Fruit fly (Drosophila melanogaster): ENCODE measurements around the gene CG7720.

CG7720 gene

DNA sequence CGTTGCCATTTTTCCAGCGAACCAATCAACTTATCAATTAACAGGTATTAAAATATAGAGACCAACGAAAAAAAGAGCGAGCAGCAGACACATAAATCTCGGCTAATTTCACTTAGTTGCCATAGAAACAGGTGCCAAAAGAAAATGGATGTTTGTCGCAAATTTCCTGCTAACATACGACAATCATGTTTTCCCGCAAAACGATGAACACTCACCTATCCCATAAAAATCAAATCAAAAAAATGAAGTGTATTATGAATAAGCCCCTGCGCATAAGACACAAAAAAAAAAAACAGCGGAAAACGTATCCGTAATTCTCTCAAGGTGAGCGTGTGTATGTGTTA, 53.2 kb downstream of the CG7720 start:
- TF ChIP-seq tj (GFP tag; optimal IDR thresholded peaks at IDR 0.05) (no peak), pad (GFP tag; optimal IDR thresholded peaks at IDR 0.05) (no peak), CG5204 (GFP tag; optimal IDR thresholded peaks at IDR 0.05) (no peak), CG14711 (tag; optimal IDR thresholded peaks at IDR 0.05) (no peak), CG11617 (GFP tag; optimal IDR thresholded peaks at IDR 0.05) (no peak), CG33017 (tag; optimal IDR thresholded peaks at IDR 0.05) (no peak), kay (GFP tag; ENCODE audit: borderline replicate concordance) (no peak), CG1620 (GFP tag; optimal IDR thresholded peaks at IDR 0.05) (no peak), Crg-1 (GFP tag; optimal IDR thresholded peaks at IDR 0.05) (no peak), cnc (optimal IDR thresholded peaks at IDR 0.05) (no peak), CG7045 (GFP tag; optimal IDR thresholded peaks at IDR 0.05) (no peak), Mnt (GFP tag; optimal IDR thresholded peaks at IDR 0.05) (no peak), toe (GFP tag; optimal IDR thresholded peaks at IDR 0.05) (no peak), cic (GFP tag; optimal IDR thresholded peaks at IDR 0.05) (no peak), ovo (GFP tag; optimal IDR thresholded peaks at IDR 0.05) (no peak), CG12768 (GFP tag; optimal IDR thresholded peaks at IDR 0.05) (no peak), CG7101 (tag; optimal IDR thresholded peaks at IDR 0.05) (no peak), bab1 (GFP tag; optimal IDR thresholded peaks at IDR 0.05) (no peak), Hr96 (GFP tag; optimal IDR thresholded peaks at IDR 0.05) (no peak), Clk (GFP tag; optimal IDR thresholded peaks at IDR 0.05) (no peak)

- TF ChIP-seq CG7045 (GFP tag; optimal IDR thresholded peaks at IDR 0.05) (peak; percentile 45), CG7101 (tag; optimal IDR thresholded peaks at IDR 0.05) (peak; percentile 84), CG1620 (GFP tag; optimal IDR thresholded peaks at IDR 0.05) (no peak), cnc (optimal IDR thresholded peaks at IDR 0.05) (no peak), CG12768 (GFP tag; optimal IDR thresholded peaks at IDR 0.05) (peak; percentile 68), bab1 (GFP tag; optimal IDR thresholded peaks at IDR 0.05) (peak; percentile 91), CG11617 (GFP tag; optimal IDR thresholded peaks at IDR 0.05) (peak; percentile 18), CG14711 (tag; optimal IDR thresholded peaks at IDR 0.05) (peak; percentile 86), pad (GFP tag; optimal IDR thresholded peaks at IDR 0.05) (peak; percentile 71), CG33017 (tag; optimal IDR thresholded peaks at IDR 0.05) (peak; percentile 36)
These were observed 53.7 kb downstream of the CG7720 start for dm6 chr3R:18741027-18741843.

dm6 chr3R:18739978-18740954, 54.7 kb downstream of the CG7720 start:
- TF ChIP-seq Hr96 (GFP tag; optimal IDR thresholded peaks at IDR 0.05) (peak; percentile 27), CG14711 (tag; optimal IDR thresholded peaks at IDR 0.05) (no peak), cnc (optimal IDR thresholded peaks at IDR 0.05) (no peak), cic (GFP tag; optimal IDR thresholded peaks at IDR 0.05) (no peak), CG7045 (GFP tag; optimal IDR thresholded peaks at IDR 0.05) (no peak), Mnt (GFP tag; optimal IDR thresholded peaks at IDR 0.05) (peak; percentile 27), CG33017 (tag; optimal IDR thresholded peaks at IDR 0.05) (peak; percentile 32), pad (GFP tag; optimal IDR thresholded peaks at IDR 0.05) (peak; percentile 90), toe (GFP tag; optimal IDR thresholded peaks at IDR 0.05) (no peak), CG1620 (GFP tag; optimal IDR thresholded peaks at IDR 0.05) (no peak), tj (GFP tag; optimal IDR thresholded peaks at IDR 0.05) (peak; percentile 21), Crg-1 (GFP tag; optimal IDR thresholded peaks at IDR 0.05) (no peak), bab1 (GFP tag; optimal IDR thresholded peaks at IDR 0.05) (no peak), kay (GFP tag; ENCODE audit: borderline replicate concordance) (peak; percentile 68), CG7101 (tag; optimal IDR thresholded peaks at IDR 0.05) (no peak), CG11617 (GFP tag; optimal IDR thresholded peaks at IDR 0.05) (no peak), CG12768 (GFP tag; optimal IDR thresholded peaks at IDR 0.05) (peak; percentile 4), CG5204 (GFP tag; optimal IDR thresholded peaks at IDR 0.05) (peak; percentile 5), Clk (GFP tag; optimal IDR thresholded peaks at IDR 0.05) (no peak), ovo (GFP tag; optimal IDR thresholded peaks at IDR 0.05) (no peak)

DNA sequence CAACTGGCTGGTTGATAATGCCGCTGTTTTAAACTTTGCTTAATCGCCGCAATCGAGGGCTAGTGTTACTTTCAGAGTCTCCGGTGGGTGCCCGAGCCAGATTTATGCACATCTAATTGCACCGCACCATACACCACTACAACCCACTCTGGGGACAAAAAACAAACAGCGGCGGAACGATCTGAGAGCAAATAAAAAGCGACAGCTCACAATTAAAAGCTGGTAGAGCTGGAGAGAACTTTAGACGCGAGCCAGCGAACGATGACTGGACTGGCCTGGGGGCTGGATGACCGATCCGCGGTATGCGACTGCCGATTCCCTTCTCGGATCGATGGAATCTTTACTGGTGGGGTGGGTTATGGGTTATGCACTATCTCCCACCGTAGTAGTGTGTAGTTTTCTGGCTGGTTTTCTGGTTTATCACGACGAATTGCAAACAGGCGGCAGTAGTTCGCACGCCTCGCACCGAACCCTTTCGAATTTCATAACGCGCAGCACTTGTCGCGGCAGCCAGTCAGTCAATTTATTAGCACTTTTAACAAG, 55.5 kb downstream of the CG7720 start:
- peak; percentile 85 for TF ChIP-seq CG12768 (GFP tag; optimal IDR thresholded peaks at IDR 0.05)
- peak; percentile 90 for TF ChIP-seq kay (GFP tag; ENCODE audit: borderline replicate concordance)
- no peak for TF ChIP-seq Clk (GFP tag; optimal IDR thresholded peaks at IDR 0.05)
- no peak for TF ChIP-seq Crg-1 (GFP tag; optimal IDR thresholded peaks at IDR 0.05)
- no peak for TF ChIP-seq tj (GFP tag; optimal IDR thresholded peaks at IDR 0.05)
- TF ChIP-seq cic (GFP tag; optimal IDR thresholded peaks at IDR 0.05), result peak; percentile 62
- no peak for TF ChIP-seq CG33017 (tag; optimal IDR thresholded peaks at IDR 0.05)

DNA sequence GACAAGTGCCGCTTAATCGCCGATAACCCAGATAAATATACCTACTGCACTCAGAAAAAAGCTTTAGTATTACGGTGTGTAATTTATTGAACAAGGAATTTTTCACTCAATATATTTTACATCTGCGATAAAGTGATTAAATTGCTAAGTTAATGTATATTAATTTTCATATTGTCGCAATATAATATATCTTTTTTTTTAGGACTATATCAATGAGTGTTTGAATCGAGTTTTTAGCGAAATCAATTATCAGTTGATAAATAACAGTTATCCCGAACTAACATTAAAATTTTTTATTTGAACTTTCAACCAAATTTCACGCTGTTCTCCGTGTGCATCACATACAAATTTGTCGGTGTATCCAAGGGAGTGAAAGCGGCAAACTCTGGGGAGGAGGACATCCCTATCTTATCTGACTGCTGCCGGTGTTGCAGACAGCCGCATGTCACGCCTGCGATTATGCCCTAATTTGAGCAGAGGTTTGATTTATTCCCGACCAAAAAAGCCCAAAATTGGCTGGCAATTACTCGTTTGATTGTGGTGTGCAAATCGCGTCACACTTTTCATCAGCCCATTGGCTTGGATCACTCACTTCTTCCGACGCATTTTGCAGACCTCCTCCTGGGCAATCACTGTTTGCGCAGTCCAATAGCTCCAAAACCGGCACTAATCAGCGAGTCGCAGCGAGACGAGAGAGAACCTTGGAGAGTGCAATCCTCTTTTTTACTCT, 56.1 kb downstream of the CG7720 start:
- TF ChIP-seq Mnt (GFP tag; optimal IDR thresholded peaks at IDR 0.05) (no peak), kay (GFP tag; ENCODE audit: borderline replicate concordance) (no peak), Clk (GFP tag; optimal IDR thresholded peaks at IDR 0.05) (no peak), Crg-1 (GFP tag; optimal IDR thresholded peaks at IDR 0.05) (no peak), CG11617 (GFP tag; optimal IDR thresholded peaks at IDR 0.05) (no peak), Hr96 (GFP tag; optimal IDR thresholded peaks at IDR 0.05) (no peak), CG7101 (tag; optimal IDR thresholded peaks at IDR 0.05) (no peak), cic (GFP tag; optimal IDR thresholded peaks at IDR 0.05) (no peak), CG1620 (GFP tag; optimal IDR thresholded peaks at IDR 0.05) (no peak), CG33017 (tag; optimal IDR thresholded peaks at IDR 0.05) (no peak), toe (GFP tag; optimal IDR thresholded peaks at IDR 0.05) (no peak), pad (GFP tag; optimal IDR thresholded peaks at IDR 0.05) (no peak), bab1 (GFP tag; optimal IDR thresholded peaks at IDR 0.05) (no peak), CG12768 (GFP tag; optimal IDR thresholded peaks at IDR 0.05) (no peak), ovo (GFP tag; optimal IDR thresholded peaks at IDR 0.05) (no peak), cnc (optimal IDR thresholded peaks at IDR 0.05) (no peak), CG7045 (GFP tag; optimal IDR thresholded peaks at IDR 0.05) (no peak)
